Fruit fly (Drosophila melanogaster) whole organism, embryonic: ENCODE measurements around the gene CG31816.

Experiments used
- ATbp ChIP-seq: fragments of 200-800 bp; sonication (Bioruptor generic); optimal IDR thresholded peaks from 2 replicates; lab custom pipeline; 2017; ENCODE audit warnings: missing biosample characterization, mild to moderate bottlenecking, missing genetic modification characterization, missing genetic modification reagents
- Atf3 ChIP-seq: fragments of 200-800 bp; sonication (Bioruptor generic); optimal IDR thresholded peaks from 3 replicates; lab custom pipeline; 2016; ENCODE audit warnings: missing biosample characterization, missing genetic modification characterization
- Awh ChIP-seq: fragments of 200-800 bp; sonication (Bioruptor generic); IDR thresholded peaks from 2 replicates; pipeline ENCODE4, ENCODE4 v1.3.6; 2022; ENCODE audit warnings: missing biosample characterization, missing genetic modification characterization
- B-H1 ChIP-seq: fragments of 200-800 bp; sonication (Bioruptor generic); IDR thresholded peaks from 3 replicates; pipeline ENCODE4 v1.3.6; 2022; ENCODE audit warnings: missing biosample characterization, missing genetic modification characterization
- Blimp-1 ChIP-seq: fragments of 200-800 bp; sonication (Bioruptor generic); optimal IDR thresholded peaks from 3 replicates; lab custom pipeline; 2018; ENCODE audit warnings: missing biosample characterization, missing genetic modification characterization, mild to moderate bottlenecking, moderate library complexity, missing genetic modification reagents
- CG10565 ChIP-seq: fragments of 200-800 bp; sonication (Bioruptor generic); optimal IDR thresholded peaks from 3 replicates; lab custom pipeline; 2016; ENCODE audit warnings: missing biosample characterization, mild to moderate bottlenecking, missing genetic modification characterization
- CG11247 ChIP-seq: fragments of 200-800 bp; sonication (Bioruptor generic); IDR thresholded peaks from 2 replicates; pipeline ENCODE4 v1.3.6; 2022; ENCODE audit warnings: missing biosample characterization, missing genetic modification characterization
- CG1233 ChIP-seq: fragments of 200-800 bp; sonication (Bioruptor generic); optimal IDR thresholded peaks from 4 replicates; lab custom pipeline; 2018; ENCODE audit warnings: missing biosample characterization, mild to moderate bottlenecking, missing genetic modification characterization
- CG12942 ChIP-seq: fragments of 200-800 bp; sonication (Bioruptor generic); optimal IDR thresholded peaks from 3 replicates; lab custom pipeline; 2016; ENCODE audit warnings: missing biosample characterization, missing genetic modification characterization
- CG15601 ChIP-seq: fragments of 200-800 bp; sonication (Bioruptor generic); optimal IDR thresholded peaks from 3 replicates; lab custom pipeline; 2019; ENCODE audit warnings: missing biosample characterization, mild to moderate bottlenecking, missing genetic modification characterization, moderate library complexity
- CG1602 ChIP-seq: fragments of 200-800 bp; sonication (Bioruptor generic); optimal IDR thresholded peaks from 3 replicates; lab custom pipeline; 2016; ENCODE audit warnings: missing biosample characterization, missing genetic modification characterization
- CG1792 ChIP-seq: fragments of 200-800 bp; sonication (Bioruptor generic); optimal IDR thresholded peaks from 2 replicates; lab custom pipeline; 2016; ENCODE audit warnings: missing biosample characterization, missing genetic modification characterization
- CG2678 ChIP-seq: fragments of 200-800 bp; sonication (Bioruptor generic); optimal IDR thresholded peaks from 3 replicates; lab custom pipeline; 2019; ENCODE audit warnings: missing biosample characterization, mild to moderate bottlenecking, missing genetic modification characterization, moderate library complexity
- CG2875 ChIP-seq: fragments of 200-800 bp; sonication (Bioruptor generic); optimal IDR thresholded peaks from 2 replicates; lab custom pipeline; 2017; ENCODE audit warnings: missing biosample characterization, mild to moderate bottlenecking, missing genetic modification characterization, missing genetic modification reagents
- CG42726 ChIP-seq: fragments of 200-800 bp; sonication (Bioruptor generic); IDR thresholded peaks from 2 replicates; pipeline ENCODE4 v1.3.6; 2022; ENCODE audit warnings: missing biosample characterization, missing genetic modification characterization; ENCODE audit not compliant: partially characterized antibody
- CG4328 ChIP-seq: fragments of 200-800 bp; sonication (Bioruptor generic); optimal IDR thresholded peaks from 3 replicates; lab custom pipeline; 2017; ENCODE audit warnings: missing biosample characterization, missing genetic modification reagents, missing genetic modification characterization
- CG43689 ChIP-seq: fragments of 200-800 bp; sonication (Bioruptor generic); IDR thresholded peaks from 2 replicates; pipeline ENCODE4 v1.3.6; 2022; ENCODE audit warnings: missing biosample characterization, missing genetic modification characterization
- CG6813 ChIP-seq: fragments of 200-800 bp; sonication (Bioruptor generic); optimal IDR thresholded peaks from 2 replicates; lab custom pipeline; 2017; ENCODE audit warnings: missing biosample characterization, missing genetic modification characterization, mild to moderate bottlenecking, moderate library complexity, missing genetic modification reagents
- Dbx ChIP-seq: fragments of 200-800 bp; sonication (Bioruptor generic); IDR thresholded peaks from 3 replicates; pipeline ENCODE4 v1.3.6; 2022; ENCODE audit warnings: missing biosample characterization, missing genetic modification characterization
- Dek ChIP-seq: fragments of 200-800 bp; sonication (Bioruptor generic); optimal IDR thresholded peaks from 3 replicates; lab custom pipeline; 2019; ENCODE audit warnings: missing biosample characterization, mild to moderate bottlenecking, missing genetic modification characterization, moderate library complexity
- Elba2 ChIP-seq: fragments of 200-800 bp; sonication (Bioruptor generic); optimal IDR thresholded peaks from 3 replicates; lab custom pipeline; 2016; ENCODE audit warnings: missing biosample characterization, missing genetic modification characterization
- Fer1 ChIP-seq: fragments of 200-800 bp; sonication (Bioruptor generic); optimal IDR thresholded peaks from 2 replicates; lab custom pipeline; 2017; ENCODE audit warnings: missing biosample characterization, mild to moderate bottlenecking, missing genetic modification characterization
- HLHmδ ChIP-seq: fragments of 200-800 bp; sonication (Bioruptor generic); optimal IDR thresholded peaks from 2 replicates; lab custom pipeline; 2018; ENCODE audit warnings: missing biosample characterization, mild to moderate bottlenecking, missing genetic modification characterization, moderate library complexity
- Mrtf ChIP-seq: fragments of 200-800 bp; sonication (Bioruptor generic); IDR thresholded peaks from 3 replicates; pipeline ENCODE4 v1.3.6; 2022; ENCODE audit warnings: missing biosample characterization, missing genetic modification characterization
- Nf-YA ChIP-seq: fragments of 200-800 bp; sonication (Bioruptor generic); IDR thresholded peaks from 2 replicates; pipeline ENCODE4 v1.3.6; 2022; ENCODE audit warnings: missing biosample characterization, missing genetic modification characterization
- Nf-YB ChIP-seq: fragments of 200-800 bp; sonication (Bioruptor generic); optimal IDR thresholded peaks from 3 replicates; lab custom pipeline; 2019; ENCODE audit warnings: missing biosample characterization, mild to moderate bottlenecking, missing genetic modification characterization, moderate library complexity
- Nf-YC ChIP-seq: fragments of 200-800 bp; optimal IDR thresholded peaks from 3 replicates; lab custom pipeline; 2019; ENCODE audit warnings: missing biosample characterization, mild to moderate bottlenecking, missing genetic modification characterization, moderate library complexity
- Stat92E ChIP-seq, 3 experiments: fragments of >200 bp in 2 of 3; fragments of 200-800 bp in 1 of 3; sonication (Bioruptor generic) in 1 of 3; optimal IDR thresholded peaks; 2 replicates each; lab custom pipeline; 2017 to 2019; ENCODE audit warnings: missing biosample characterization in 3 of 3, missing genetic modification characterization in 3 of 3, mild to moderate bottlenecking in 1 of 3, moderate library complexity in 1 of 3
- Xrp1 ChIP-seq: fragments of 200-800 bp; sonication (Bioruptor generic); IDR thresholded peaks from 2 replicates; pipeline ENCODE4 v1.3.6; 2022; ENCODE audit warnings: missing biosample characterization, missing genetic modification characterization
- bsh ChIP-seq, 2 experiments: fragments of 200-800 bp; sonication (Bioruptor generic); optimal IDR thresholded peaks; 2 replicates each; lab custom pipeline; 2017 to 2018; ENCODE audit warnings: mild to moderate bottlenecking in 2 of 2, missing biosample characterization in 2 of 2, missing genetic modification characterization in 2 of 2, moderate library complexity in 1 of 2
- corto ChIP-seq: fragments of 200-800 bp; sonication (Bioruptor generic); optimal IDR thresholded peaks from 2 replicates; lab custom pipeline; 2016; ENCODE audit warnings: missing biosample characterization, mild to moderate bottlenecking, missing genetic modification characterization, moderate library complexity
- crol ChIP-seq: fragments of 200-800 bp; sonication (Bioruptor generic); IDR thresholded peaks from 2 replicates; pipeline ENCODE4 v1.3.6; 2022; ENCODE audit warnings: missing biosample characterization, missing genetic modification characterization
- dmrt11E ChIP-seq: fragments of 200-800 bp; sonication (Bioruptor generic); optimal IDR thresholded peaks from 3 replicates; lab custom pipeline; 2018; ENCODE audit warnings: missing biosample characterization, mild to moderate bottlenecking, missing genetic modification characterization, moderate library complexity
- en ChIP-seq: fragments of 200-800 bp; sonication (Bioruptor generic); optimal IDR thresholded peaks from 2 replicates; lab custom pipeline; 2016; ENCODE audit warnings: missing biosample characterization, missing genetic modification characterization
- fd3F ChIP-seq: fragments of 200-800 bp; sonication (Bioruptor generic); optimal IDR thresholded peaks from 2 replicates; lab custom pipeline; 2018; ENCODE audit warnings: missing biosample characterization, mild to moderate bottlenecking, missing genetic modification characterization, moderate library complexity
- hbn ChIP-seq: fragments of 200-800 bp; sonication (Bioruptor generic); IDR thresholded peaks from 2 replicates; pipeline ENCODE4 v1.3.6; 2022; ENCODE audit warnings: missing biosample characterization, missing genetic modification characterization; ENCODE audit not compliant: partially characterized antibody
- klu ChIP-seq: fragments of 200-800 bp; sonication (Bioruptor generic); IDR thresholded peaks from 2 replicates; pipeline ENCODE4 v1.3.6; 2022; ENCODE audit warnings: missing biosample characterization, missing genetic modification characterization
- lbe ChIP-seq: fragments of 200-800 bp; sonication (Bioruptor generic); optimal IDR thresholded peaks from 2 replicates; lab custom pipeline; 2016; ENCODE audit warnings: missing biosample characterization, mild to moderate bottlenecking, missing genetic modification characterization
- nom ChIP-seq: fragments of 200-800 bp; sonication (Bioruptor generic); optimal IDR thresholded peaks from 2 replicates; lab custom pipeline; 2017; ENCODE audit warnings: missing biosample characterization, missing genetic modification characterization, mild to moderate bottlenecking, moderate library complexity, missing genetic modification reagents
- oc ChIP-seq: fragments of 200-800 bp; sonication (Bioruptor generic); optimal IDR thresholded peaks from 2 replicates; lab custom pipeline; 2018; ENCODE audit warnings: missing biosample characterization, mild to moderate bottlenecking, missing genetic modification characterization, moderate library complexity
- org-1 ChIP-seq: fragments of 200-800 bp; sonication (Bioruptor generic); optimal IDR thresholded peaks from 2 replicates; lab custom pipeline; 2017; ENCODE audit warnings: missing biosample characterization, missing genetic modification characterization
- otp ChIP-seq: fragments of 200-800 bp; sonication (Bioruptor generic); IDR thresholded peaks from 3 replicates; pipeline ENCODE4, ENCODE4 v1.3.6; 2022; ENCODE audit warnings: missing biosample characterization, missing genetic modification characterization
- p53 ChIP-seq: fragments of 200-800 bp; sonication (Bioruptor generic); optimal IDR thresholded peaks from 2 replicates; lab custom pipeline; 2016; ENCODE audit warnings: missing biosample characterization, missing genetic modification characterization
- peb ChIP-seq: fragments of 200-800 bp; sonication (Bioruptor generic); IDR thresholded peaks from 2 replicates; pipeline ENCODE4 v1.3.6; 2022; ENCODE audit warnings: missing biosample characterization, missing genetic modification characterization
- pnt ChIP-seq: fragments of 200-800 bp; sonication (Bioruptor generic); optimal IDR thresholded peaks from 3 replicates; lab custom pipeline; 2016; ENCODE audit warnings: missing biosample characterization, missing genetic modification characterization
- sens-2 ChIP-seq: fragments of 200-800 bp; sonication (Bioruptor generic); IDR thresholded peaks from 2 replicates; pipeline ENCODE4 v1.3.6; 2022; ENCODE audit warnings: missing biosample characterization, missing genetic modification characterization
- seq ChIP-seq: fragments of 200-800 bp; sonication (Bioruptor generic); IDR thresholded peaks from 2 replicates; pipeline ENCODE4 v1.3.6; 2022; ENCODE audit warnings: missing biosample characterization, missing genetic modification characterization
- sob ChIP-seq: fragments of 200-800 bp; sonication (Bioruptor generic); IDR thresholded peaks from 2 replicates; pipeline ENCODE4 v1.3.6; 2022; ENCODE audit warnings: missing biosample characterization, missing genetic modification characterization
- stc ChIP-seq: fragments of 200-800 bp; sonication (Bioruptor generic); IDR thresholded peaks from 2 replicates; pipeline ENCODE4 v1.3.6; 2022; ENCODE audit warnings: missing biosample characterization, missing genetic modification characterization
- tio ChIP-seq: fragments of 200-800 bp; sonication (Bioruptor generic); optimal IDR thresholded peaks from 2 replicates; lab custom pipeline; 2017; ENCODE audit warnings: missing biosample characterization, missing genetic modification characterization, inconsistent platforms
- wek ChIP-seq: fragments of 200-800 bp; sonication (Bioruptor generic); optimal IDR thresholded peaks from 3 replicates; lab custom pipeline; 2018; ENCODE audit warnings: missing biosample characterization, mild to moderate bottlenecking, missing genetic modification characterization, moderate library complexity

The CG31816 gene

dm6 chr2L:16523091-16523490, 19.3 kb upstream of the CG31816 start (continued):
- TF ChIP-seq Nf-YB (GFP tag; lab: Kevin White, UChicago) (no peak), CG11247 (GFP tag; lab: Robert Waterston, UW) (no peak), wek (peak; percentile 27), klu (GFP tag; lab: Robert Waterston, UW) (no peak), org-1 (GFP tag; lab: Kevin White, UChicago) (peak; percentile 12), CG15601 (tag; lab: Kevin White, UChicago) (peak; percentile 32), CG6813 (peak; percentile 73), pnt (no peak), stc (GFP tag; lab: Robert Waterston, UW) (0 out of 2 replicates have a peak, but pooled peaks have one; percentile 36), corto (GFP tag; lab: Kevin White, UChicago) (no peak), p53 (no peak), Xrp1 (GFP tag; lab: Robert Waterston, UW) (peak; percentile 38; the same call in 1 of the 2 replicates), CG43689 (GFP tag; lab: Robert Waterston, UW) (no peak), sens-2 (GFP tag; lab: Robert Waterston, UW) (0 out of 2 replicates have a peak, but pooled peaks have one; percentile 7), CG2875 (peak; percentile 32), CG2678 (peak; percentile 35), peb (no peak), otp (no peak), HLHmδ (GFP tag; lab: Kevin White, UChicago) (peak; percentile 1), Mrtf (GFP tag; lab: Robert Waterston, UW) (no peak), Awh (GFP tag; lab: Robert Waterston, UW) (peak; percentile 35; the same call in 1 of the 2 replicates), oc (peak; percentile 47), dmrt11E (peak; percentile 2), ATbp (GFP tag; lab: Kevin White, UChicago) (peak; percentile 74), bsh (GFP tag; optimal IDR thresholded peaks at IDR 0.05; lab: Kevin White, UChicago) (peak; percentile 22 to 50), CG12942 (GFP tag; lab: Kevin White, UChicago) (no peak), fd3F (GFP tag; lab: Kevin White, UChicago) (no peak), Blimp-1 (GFP tag; lab: Kevin White, UChicago) (peak; percentile 27), CG1233 (GFP tag; lab: Kevin White, UChicago) (peak; percentile 34), lbe (GFP tag; lab: Kevin White, UChicago) (no peak), CG4328 (GFP tag; lab: Kevin White, UChicago) (no peak)

dm6 chr2L:16525114-16525513, 17.2 kb upstream of the CG31816 start:
- TF ChIP-seq tio (GFP tag; lab: Kevin White, UChicago) (no peak), CG42726 (no peak), Fer1 (no peak), Dbx (GFP tag; lab: Robert Waterston, UW) (no peak), seq (no peak), Dek (tag; lab: Kevin White, UChicago) (no peak), CG10565 (GFP tag; lab: Kevin White, UChicago) (no peak), wek (no peak), bsh (GFP tag; optimal IDR thresholded peaks at IDR 0.05; lab: Kevin White, UChicago) (no peak), en (GFP tag; lab: Kevin White, UChicago) (no peak), CG1792 (no peak), hbn (0 out of 2 replicates have a peak, but pooled peaks have one; percentile 2), peb (no peak), nom (GFP tag; lab: Kevin White, UChicago) (peak; percentile 60), Nf-YC (no peak), crol (peak; percentile 71), CG1602 (GFP tag; lab: Kevin White, UChicago) (no peak), B-H1 (GFP tag; lab: Robert Waterston, UW) (no peak), CG1233 (GFP tag; lab: Kevin White, UChicago) (no peak), sob (GFP tag; lab: Robert Waterston, UW) (no peak), Nf-YA (GFP tag; lab: Robert Waterston, UW) (no peak), Atf3 (GFP tag; lab: Kevin White, UChicago) (no peak), Stat92E (GFP tag; optimal IDR thresholded peaks at IDR 0.05; lab: Kevin White, UChicago) (no peak), Elba2 (GFP tag; lab: Kevin White, UChicago) (no peak)
